Worm (Caenorhabditis elegans) whole organism, L4/young adult: Measurements from ENCODE around the gene T19H5.4.

Experiments used
- W03F9.2 ChIP-seq: fragments of 150-350 bp; optimal IDR thresholded peaks from 2 replicates; lab custom pipeline; 2014; ENCODE audit warnings: missing biosample characterization, missing genetic modification characterization
- dao-5 ChIP-seq: sonication (generic microtip); optimal IDR thresholded peaks from 2 replicates; lab custom pipeline; 2016; ENCODE audit warnings: missing genotype, missing genetic modification characterization, moderate library complexity, missing compliant biosample characterization
- him-1 ChIP-seq: sonication (generic microtip); optimal IDR thresholded peaks from 2 replicates; lab custom pipeline; 2016; ENCODE audit warnings: missing genotype, missing genetic modification reagents, missing genetic modification characterization, missing compliant biosample characterization

DNA sequence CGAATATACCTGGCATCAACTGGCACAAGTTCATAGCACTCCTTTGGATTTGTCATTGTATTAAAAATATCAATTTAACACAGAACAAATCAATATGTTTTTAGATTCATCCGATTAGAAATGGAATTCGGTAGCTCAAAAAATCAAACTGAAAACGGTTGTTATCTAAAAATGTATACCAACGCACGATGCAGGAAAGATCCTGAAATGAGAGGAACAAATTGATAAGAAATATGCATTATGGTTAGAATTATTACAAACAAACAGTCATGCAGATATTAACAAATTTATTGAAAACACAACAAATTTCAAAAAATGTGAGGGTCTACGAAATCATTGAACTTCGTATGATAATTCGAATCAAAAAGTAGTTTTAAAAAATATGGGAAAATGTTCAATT, 17.2 kb downstream of the T19H5.4 start, which contains the start of gene T19H5.6:
- no peak for TF ChIP-seq W03F9.2 (tag; lab: Kevin White, UChicago)
- no peak for TF ChIP-seq him-1 (tag; lab: Kevin White, UChicago)
- TF ChIP-seq dao-5 (tag; lab: Kevin White, UChicago) = no peak
